Fruit fly (Drosophila melanogaster) S2 (cell line): ENCODE data around the gene alien.

Experiments
- CG8478 ChIP-seq: fragments of >200 bp; optimal IDR thresholded peaks from 2 replicates; lab custom pipeline; 2018
- CTCF ChIP-seq, 2 experiments: fragments of >200 bp; optimal IDR thresholded peaks; 2 replicates each; lab custom pipeline; 2018

Gene alien

dm6 chr2L:8997285-8997684, at the start of gene alien, which contains the start of gene CG18661:
alien (minus strand) TSS chr2L:8997379.
CG18661 (plus strand) TSS chr2L:8997605.
- TF ChIP-seq CTCF (optimal IDR thresholded peaks at IDR 0.05; lab: Kevin White, UChicago) (peak; percentile 16 to 48), CG8478 (lab: Kevin White, UChicago) (no peak)

dm6 chr2L:9031736-9032135, 34.6 kb upstream of the alien start, which contains the start of gene CG9582:
CG9582 (minus strand) TSS chr2L:9031836.
- TF ChIP-seq CTCF (optimal IDR thresholded peaks at IDR 0.05; lab: Kevin White, UChicago), result no peak
- no peak for TF ChIP-seq CG8478 (lab: Kevin White, UChicago)

- TF ChIP-seq CTCF (optimal IDR thresholded peaks at IDR 0.05; lab: Kevin White, UChicago), result no peak
- no peak for TF ChIP-seq CG8478 (lab: Kevin White, UChicago)
These were observed 29.0 kb upstream of the alien start for dm6 chr2L:9026157-9026556.

DNA sequence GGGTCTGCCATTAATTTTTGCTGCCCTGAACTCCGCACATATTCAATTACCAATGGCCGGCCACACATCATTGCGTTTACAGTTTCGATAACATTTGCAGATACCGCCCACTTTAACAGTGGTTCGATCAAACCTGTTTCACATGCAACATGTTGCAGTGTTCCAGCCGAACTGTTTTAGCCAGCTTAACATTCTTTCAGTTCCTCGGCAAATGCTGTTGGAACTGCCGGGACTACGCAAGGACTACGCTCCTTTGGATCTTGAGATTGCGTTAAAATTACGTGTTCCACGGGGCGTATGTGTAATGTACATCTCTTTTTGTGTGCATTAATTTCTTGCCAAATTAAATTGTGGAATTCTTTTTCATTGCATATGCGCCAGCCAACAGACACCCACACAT, 22.3 kb upstream of the alien start:
- TF ChIP-seq CG8478 (lab: Kevin White, UChicago) (no peak), CTCF (optimal IDR thresholded peaks at IDR 0.05; lab: Kevin White, UChicago) (no peak)

dm6 chr2L:9013968-9014367, 16.8 kb upstream of the alien start, which contains the start of gene Rcd-1r:
Rcd-1r (minus strand) TSS chr2L:9014068.
- TF ChIP-seq CG8478 (lab: Kevin White, UChicago), result no peak
- TF ChIP-seq CTCF (optimal IDR thresholded peaks at IDR 0.05; lab: Kevin White, UChicago), result no peak

DNA sequence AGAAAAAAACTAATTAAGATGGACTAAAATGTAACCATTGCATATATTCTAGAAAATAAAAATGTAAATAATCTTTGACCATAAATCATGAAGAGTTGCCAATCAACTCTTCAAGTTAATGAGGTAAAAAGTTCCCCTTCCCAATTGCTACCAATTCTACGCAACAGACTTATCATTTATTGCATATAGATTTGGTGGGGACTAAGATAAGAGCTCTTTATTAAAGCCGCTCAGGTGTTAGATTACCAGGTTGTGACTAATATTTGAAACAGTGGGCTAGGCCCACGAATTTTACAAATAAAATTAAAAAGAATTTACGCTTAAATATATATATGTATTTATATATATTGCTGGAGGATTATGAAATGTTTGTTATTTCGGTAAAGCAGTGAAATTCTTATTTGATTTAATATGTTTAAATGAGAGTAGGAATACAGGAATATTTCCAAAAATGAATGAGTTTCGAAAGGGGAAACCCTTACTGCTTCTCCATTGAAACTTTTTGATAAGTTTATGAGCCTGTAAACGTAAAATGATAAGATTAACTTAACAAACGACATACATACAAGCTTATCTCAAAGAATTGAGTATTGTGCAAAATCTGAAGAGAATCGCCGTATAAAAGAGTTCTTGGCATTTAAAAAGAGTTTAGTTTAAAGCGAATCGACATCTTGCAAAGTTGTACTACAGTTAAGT, 14.5 kb upstream of the alien start, which contains the start of gene CG13102:
Gene CG13102 (plus strand): TSS at position 646 of the 696 bp plus-strand sequence.
- no peak for TF ChIP-seq CTCF (optimal IDR thresholded peaks at IDR 0.05; lab: Kevin White, UChicago)
- no peak for TF ChIP-seq CG8478 (lab: Kevin White, UChicago)

DNA sequence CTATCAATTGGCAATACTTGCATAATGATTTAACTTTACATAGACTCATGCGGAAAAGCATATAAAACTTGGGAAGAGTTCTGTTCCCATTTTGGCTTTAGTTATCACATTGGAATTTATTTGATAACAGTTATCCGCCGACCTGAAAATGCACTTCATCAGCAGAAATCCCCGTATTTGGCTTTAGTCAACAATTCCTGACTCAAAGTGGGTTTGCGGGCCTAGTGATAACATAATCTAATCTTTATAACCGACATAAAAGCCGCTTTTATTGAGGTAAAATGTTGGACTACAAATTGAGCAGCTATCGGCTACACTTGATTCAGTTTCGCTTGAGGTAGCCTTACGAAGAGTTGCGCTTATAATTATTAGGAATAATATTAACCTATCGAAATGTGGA, 13.1 kb upstream of the alien start, which contains the start of gene CG9568:
Gene CG9568 (plus strand): TSS at position 317 of the 400 bp plus-strand sequence.
- TF ChIP-seq CG8478 (lab: Kevin White, UChicago) (no peak), CTCF (optimal IDR thresholded peaks at IDR 0.05; lab: Kevin White, UChicago) (no peak)

DNA sequence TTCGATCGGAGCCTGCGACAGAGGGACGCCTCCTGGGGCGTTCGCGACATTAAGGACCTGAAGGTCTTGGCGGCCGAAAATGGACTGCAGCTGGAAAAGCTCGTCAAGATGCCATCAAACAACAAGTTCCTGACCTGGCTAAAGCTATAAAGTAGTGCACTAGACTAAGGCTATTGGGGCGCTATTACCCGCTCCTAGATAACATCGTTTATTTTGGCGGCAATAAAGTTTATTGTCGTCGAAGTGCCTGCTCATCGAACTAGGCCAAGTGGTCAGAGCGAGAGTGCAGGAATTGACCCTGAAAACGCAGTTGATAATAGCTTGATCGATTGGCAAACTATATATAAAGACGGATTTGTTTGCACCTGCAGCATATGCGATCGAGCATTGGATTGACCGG, 1.1 kb upstream of the alien start, which contains the start of gene Try29F:
Gene Try29F (plus strand): TSS at position 301 of the 400 bp plus-strand sequence.
- TF ChIP-seq CTCF (optimal IDR thresholded peaks at IDR 0.05; lab: Kevin White, UChicago) (no peak), CG8478 (lab: Kevin White, UChicago) (no peak)

DNA sequence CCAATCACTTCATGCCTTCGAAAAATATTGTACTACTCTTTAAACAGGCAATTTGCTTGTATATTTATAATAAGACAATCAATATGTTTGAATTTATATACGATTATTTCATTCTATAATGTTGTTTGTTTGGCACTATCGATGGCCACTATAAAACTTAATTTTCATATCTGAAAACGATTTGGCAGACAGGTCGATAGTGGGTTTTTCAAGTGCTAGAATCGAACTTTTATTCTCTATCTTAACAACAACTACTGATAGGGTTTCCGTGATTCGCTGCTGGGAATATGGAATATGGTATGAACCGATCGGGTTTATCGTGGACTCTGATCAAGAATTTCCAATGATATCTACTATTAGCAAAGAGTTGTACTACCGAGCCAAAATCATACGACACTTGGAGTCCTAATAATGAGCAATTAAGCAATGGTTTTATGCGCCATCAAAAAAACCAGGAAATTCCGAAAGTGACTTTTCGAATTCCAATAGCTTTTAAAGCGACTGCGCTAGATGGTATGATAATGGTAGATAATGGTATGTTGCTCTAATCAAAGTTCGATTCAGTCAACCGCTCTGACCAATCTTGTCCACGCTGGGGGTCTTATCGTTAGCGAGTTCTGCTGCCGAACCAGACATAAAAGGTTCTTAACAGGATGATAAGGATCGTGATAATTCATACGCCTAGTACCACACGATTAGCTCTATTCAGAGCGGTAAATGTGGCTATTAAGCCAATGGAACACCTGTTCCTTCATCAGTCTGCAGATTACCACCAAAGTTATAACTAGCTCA, 3.3 kb downstream of the alien start, which contains the start of gene CG17906:
Gene CG17906 (plus strand): TSS at position 742 of the 792 bp plus-strand sequence.
- no peak for TF ChIP-seq CG8478 (lab: Kevin White, UChicago)
- TF ChIP-seq CTCF (optimal IDR thresholded peaks at IDR 0.05; lab: Kevin White, UChicago), result no peak

DNA sequence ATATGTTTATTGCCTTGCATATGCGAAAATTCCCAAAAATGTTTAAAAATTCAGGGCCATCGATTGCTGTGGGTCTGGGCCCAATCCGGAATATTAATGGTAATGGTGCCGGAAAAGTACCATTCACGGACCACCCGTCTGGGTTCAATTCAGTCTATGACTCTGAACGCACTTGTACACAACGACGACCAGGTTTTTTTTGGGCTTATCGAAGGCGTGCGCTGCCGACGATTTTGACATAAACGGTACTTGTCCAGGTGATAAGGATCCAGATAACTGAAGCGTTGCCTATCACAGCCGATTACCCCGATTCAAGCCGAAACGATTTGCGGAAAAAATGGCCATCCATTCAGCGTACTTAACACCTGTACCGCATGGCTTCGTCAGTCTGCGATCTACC, 5.6 kb downstream of the alien start, which contains the start of gene CG9555:
Gene CG9555 (plus strand): TSS at position 153 of the 400 bp plus-strand sequence.
- TF ChIP-seq CG8478 (lab: Kevin White, UChicago), result no peak
- TF ChIP-seq CTCF (optimal IDR thresholded peaks at IDR 0.05; lab: Kevin White, UChicago), result no peak

DNA sequence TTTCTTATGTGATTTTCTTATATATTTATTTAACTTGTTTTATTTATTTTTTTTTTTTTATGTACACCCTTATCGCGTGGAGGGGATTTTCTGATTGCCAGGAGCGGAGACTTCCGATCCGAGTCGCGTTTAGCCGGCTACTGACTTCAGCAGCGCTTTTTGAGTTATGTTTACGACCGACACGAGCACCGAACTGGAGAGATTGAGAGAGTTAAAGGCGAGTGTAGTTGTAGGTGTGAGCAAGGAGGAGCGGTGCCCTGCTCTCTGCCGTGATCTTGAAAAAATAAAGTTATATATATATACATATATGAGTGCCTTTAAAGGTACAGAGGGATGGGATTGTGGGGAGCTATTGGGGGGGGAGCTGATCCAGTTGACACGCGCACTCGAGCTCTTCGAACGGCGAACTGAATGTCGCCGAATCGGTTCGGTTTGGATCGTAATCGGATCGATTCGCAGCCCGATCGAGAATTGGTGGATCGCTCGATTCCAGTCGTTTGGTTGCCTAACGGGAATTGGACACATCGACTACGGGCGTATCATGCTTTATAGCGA, 8.1 kb downstream of the alien start, which contains the start of gene rost:
Gene rost (minus strand): TSS at position 503 of the 555 bp plus-strand sequence.
- no peak for TF ChIP-seq CG8478 (lab: Kevin White, UChicago)
- no peak for TF ChIP-seq CTCF (optimal IDR thresholded peaks at IDR 0.05; lab: Kevin White, UChicago)

DNA sequence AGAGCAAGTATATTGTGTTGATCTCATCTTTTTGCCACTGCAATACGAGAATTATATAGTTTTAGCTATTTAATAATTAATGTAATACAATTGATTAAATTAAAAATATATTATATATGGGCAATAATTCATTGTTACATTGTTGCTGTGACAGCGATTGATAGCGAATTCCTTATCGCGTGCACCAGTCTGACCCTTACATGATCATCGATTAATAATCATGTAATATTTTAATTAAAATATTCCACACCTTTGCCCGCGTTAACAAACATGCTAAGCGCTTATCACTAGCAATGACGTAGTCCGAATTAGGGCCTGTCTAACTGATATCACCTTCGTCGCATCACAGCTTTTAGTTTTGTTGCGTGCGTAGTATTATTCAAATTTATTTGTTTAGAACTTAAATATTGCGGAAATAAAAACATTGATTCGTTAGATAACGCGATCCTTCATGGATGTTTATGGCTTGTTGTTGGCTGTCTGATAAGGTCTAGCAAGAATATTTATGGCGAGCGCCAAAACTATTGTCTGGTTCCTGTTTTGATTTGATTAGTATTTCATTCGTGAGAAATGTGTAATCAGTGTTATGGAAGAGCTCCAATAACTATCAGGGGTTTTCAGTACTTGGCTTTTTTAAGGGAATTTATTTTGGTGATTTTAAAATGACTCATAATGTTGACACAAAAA, 9.8 kb downstream of the alien start:
- TF ChIP-seq CTCF (optimal IDR thresholded peaks at IDR 0.05; lab: Kevin White, UChicago) (no peak), CG8478 (lab: Kevin White, UChicago) (no peak)

- TF ChIP-seq CTCF (optimal IDR thresholded peaks at IDR 0.05; lab: Kevin White, UChicago), result no peak
- no peak for TF ChIP-seq CG8478 (lab: Kevin White, UChicago)
These were observed 12.4 kb downstream of the alien start, which contains the start of gene CG13101 for dm6 chr2L:8984614-8985318. CG13101 (minus strand) TSS chr2L:8984872.
